Worm (Caenorhabditis elegans) whole organism, mixed stage, embryonic: ENCODE measurements around the gene ptp-3.
"Not testable (repeated sequence)": the region's sequence is repeated elsewhere in the genome, so short reads cannot be mapped to it uniquely, and the experiment has no call there.

Experiments used
- M03D4.4 ChIP-seq: sonication (generic microtip); optimal IDR thresholded peaks from 2 replicates; lab custom pipeline; 2017; ENCODE audit warnings: mild to moderate bottlenecking, missing genetic modification characterization, missing compliant biosample characterization
- bed-3 ChIP-seq: fragments of 200-800 bp; sonication (Bioruptor generic); optimal IDR thresholded peaks from 3 replicates; lab custom pipeline; 2018; ENCODE audit warnings: mild to moderate bottlenecking, missing genetic modification characterization, moderate library complexity, missing compliant biosample characterization
- ceh-43 ChIP-seq: fragments of 200-800 bp; sonication (Bioruptor generic); optimal IDR thresholded peaks from 2 replicates; lab custom pipeline; 2018; ENCODE audit warnings: mild to moderate bottlenecking, missing genetic modification characterization, moderate library complexity, missing compliant biosample characterization
- ces-1 ChIP-seq: fragments of 150-350 bp; optimal IDR thresholded peaks from 2 replicates; lab custom pipeline; 2014; ENCODE audit warnings: missing biosample characterization, missing genetic modification reagents, missing genetic modification characterization
- cnd-1 ChIP-seq: fragments of 200-800 bp; sonication (Bioruptor generic); optimal IDR thresholded peaks from 2 replicates; lab custom pipeline; 2018; ENCODE audit warnings: mild to moderate bottlenecking, missing genetic modification characterization, missing compliant biosample characterization
- drap-1 ChIP-seq: fragments of 200-800 bp; sonication (Bioruptor generic); optimal IDR thresholded peaks from 3 replicates; lab custom pipeline; 2018; ENCODE audit warnings: mild to moderate bottlenecking, missing genetic modification characterization, missing compliant biosample characterization
- elt-1 ChIP-seq: sonication (generic microtip); optimal IDR thresholded peaks from 2 replicates; lab custom pipeline; 2017; ENCODE audit warnings: missing genetic modification characterization, mild to moderate bottlenecking, missing compliant biosample characterization, antibody characterized with exemption, moderate library complexity, borderline replicate concordance; ENCODE audit not compliant: insufficient read depth
- elt-3 ChIP-seq: fragments of 150-350 bp; optimal IDR thresholded peaks from 2 replicates; lab custom pipeline; 2014; ENCODE audit warnings: missing biosample characterization, missing genetic modification characterization
- flh-1 ChIP-seq: fragments of 200-800 bp; sonication (Bioruptor generic); optimal IDR thresholded peaks from 2 replicates; lab custom pipeline; 2018; ENCODE audit warnings: mild to moderate bottlenecking, missing genetic modification characterization, moderate library complexity, missing compliant biosample characterization
- ham-2 ChIP-seq: fragments of 200-800 bp; sonication (Bioruptor generic); optimal IDR thresholded peaks from 2 replicates; lab custom pipeline; 2018; ENCODE audit warnings: mild to moderate bottlenecking, missing genetic modification characterization, missing compliant biosample characterization
- hlh-1 ChIP-seq: fragments of 150-350 bp; optimal IDR thresholded peaks from 2 replicates; lab custom pipeline; 2014; ENCODE audit warnings: missing biosample characterization, missing genetic modification reagents, missing genetic modification characterization
- lin-13 ChIP-seq: fragments of 150-350 bp; optimal IDR thresholded peaks from 2 replicates; lab custom pipeline; 2014; ENCODE audit warnings: missing biosample characterization, missing genetic modification characterization
- lin-32 ChIP-seq: fragments of 200-800 bp; sonication (Bioruptor generic); optimal IDR thresholded peaks from 2 replicates; lab custom pipeline; 2018; ENCODE audit warnings: mild to moderate bottlenecking, missing genetic modification characterization, missing compliant biosample characterization
- lsy-2 ChIP-seq: fragments of 150-350 bp; optimal IDR thresholded peaks from 2 replicates; lab custom pipeline; 2014; ENCODE audit warnings: missing biosample characterization, missing genetic modification characterization
- mep-1 ChIP-seq: fragments of 150-350 bp; optimal IDR thresholded peaks from 2 replicates; lab custom pipeline; 2017; ENCODE audit warnings: missing biosample characterization, missing genetic modification reagents, missing genetic modification characterization, inconsistent platforms
- nhr-12 ChIP-seq: fragments of 150-350 bp; optimal IDR thresholded peaks from 2 replicates; lab custom pipeline; 2014; ENCODE audit warnings: missing biosample characterization, missing genetic modification characterization
- nhr-2 ChIP-seq: fragments of 150-350 bp; optimal IDR thresholded peaks from 2 replicates; lab custom pipeline; 2014; ENCODE audit warnings: missing biosample characterization, missing genetic modification characterization
- nhr-237 ChIP-seq: fragments of 150-350 bp; optimal IDR thresholded peaks from 2 replicates; lab custom pipeline; 2014; ENCODE audit warnings: missing biosample characterization, missing genetic modification characterization
- nhr-28 ChIP-seq: fragments of 150-350 bp; optimal IDR thresholded peaks from 2 replicates; lab custom pipeline; 2014; ENCODE audit warnings: missing biosample characterization, missing genetic modification characterization
- nhr-76 ChIP-seq: sonication (generic microtip); optimal IDR thresholded peaks from 2 replicates; lab custom pipeline; 2017; ENCODE audit warnings: missing biosample characterization, missing genetic modification characterization
- sem-2 ChIP-seq: fragments of 200-800 bp; sonication (Bioruptor generic); optimal IDR thresholded peaks from 2 replicates; lab custom pipeline; 2018; ENCODE audit warnings: mild to moderate bottlenecking, missing genetic modification characterization, missing compliant biosample characterization
- snpc-4 ChIP-seq: fragments of 150-350 bp; optimal IDR thresholded peaks from 2 replicates; lab custom pipeline; 2014; ENCODE audit warnings: missing biosample characterization, missing genetic modification characterization
- sptf-1 ChIP-seq: sonication (generic microtip); optimal IDR thresholded peaks from 2 replicates; lab custom pipeline; 2017; ENCODE audit warnings: mild to moderate bottlenecking, missing genetic modification characterization, moderate library complexity, missing compliant biosample characterization
- tbx-8 ChIP-seq: fragments of 200-800 bp; sonication (Bioruptor generic); optimal IDR thresholded peaks from 2 replicates; lab custom pipeline; 2018; ENCODE audit warnings: mild to moderate bottlenecking, missing genetic modification characterization, moderate library complexity, missing compliant biosample characterization
- unc-120 ChIP-seq: sonication (generic microtip); optimal IDR thresholded peaks from 2 replicates; lab custom pipeline; 2017; ENCODE audit warnings: missing genetic modification characterization, missing compliant biosample characterization; ENCODE audit not compliant: poor library complexity, severe bottlenecking
- unc-39 ChIP-seq: fragments of 150-350 bp; optimal IDR thresholded peaks from 2 replicates; lab custom pipeline; 2014; ENCODE audit warnings: missing biosample characterization, missing genetic modification characterization
- unc-62 ChIP-seq: fragments of 150-350 bp; optimal IDR thresholded peaks from 2 replicates; lab custom pipeline; 2014; ENCODE audit warnings: missing biosample characterization, missing genetic modification reagents, missing genetic modification characterization
- zip-8 ChIP-seq: fragments of 150-350 bp; optimal IDR thresholded peaks from 2 replicates; lab custom pipeline; 2014; ENCODE audit warnings: missing biosample characterization, missing genetic modification characterization
- ztf-11 ChIP-seq: fragments of 150-350 bp; optimal IDR thresholded peaks from 2 replicates; lab custom pipeline; 2014; ENCODE audit warnings: missing biosample characterization, missing genetic modification characterization

Gene ptp-3

DNA sequence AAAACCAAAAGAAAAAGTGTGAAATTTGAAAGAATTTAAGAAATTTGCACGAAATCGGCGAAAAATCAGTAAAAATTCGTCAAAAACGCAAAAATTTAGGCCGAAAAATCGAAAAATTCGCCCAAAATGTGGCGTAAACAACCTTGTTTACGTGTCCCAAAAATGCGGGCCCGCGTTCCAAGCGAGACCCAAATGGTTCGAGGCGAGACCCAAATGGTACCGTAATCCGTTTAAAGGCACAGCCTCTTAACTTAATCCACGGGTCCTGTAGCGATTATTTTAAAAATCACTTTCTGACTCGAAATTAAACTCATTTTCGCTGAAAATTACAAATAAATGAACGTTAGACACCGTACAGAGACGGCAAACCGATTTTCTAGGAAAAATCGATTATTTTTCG, 40.0 kb upstream of the ptp-3 start:
- TF ChIP-seq ham-2 (GFP tag; lab: Kevin White, UChicago) = no peak
- no peak for TF ChIP-seq elt-1 (tag; lab: Kevin White, UChicago)
- no peak for TF ChIP-seq nhr-12 (tag; lab: Kevin White, UChicago)
- no peak for TF ChIP-seq flh-1 (GFP tag; lab: Kevin White, UChicago)
- TF ChIP-seq snpc-4 (tag; lab: Kevin White, UChicago) = no peak
- no peak for TF ChIP-seq nhr-28 (tag; lab: Kevin White, UChicago)
- no peak for TF ChIP-seq elt-3 (tag; lab: Kevin White, UChicago)
- TF ChIP-seq unc-62 = no peak
- TF ChIP-seq lin-13 (tag; lab: Kevin White, UChicago) = no peak
- TF ChIP-seq tbx-8 = no peak
- TF ChIP-seq unc-120 (tag; lab: Kevin White, UChicago) = no peak
- TF ChIP-seq ceh-43 (GFP tag; lab: Kevin White, UChicago) = no peak
- no peak for TF ChIP-seq nhr-237 (tag; lab: Kevin White, UChicago)
- TF ChIP-seq lin-32 = no peak
- TF ChIP-seq hlh-1 (tag; lab: Kevin White, UChicago) = no peak
- no peak for TF ChIP-seq bed-3 (GFP tag; lab: Kevin White, UChicago)
- TF ChIP-seq lsy-2 (tag; lab: Kevin White, UChicago) = no peak

DNA sequence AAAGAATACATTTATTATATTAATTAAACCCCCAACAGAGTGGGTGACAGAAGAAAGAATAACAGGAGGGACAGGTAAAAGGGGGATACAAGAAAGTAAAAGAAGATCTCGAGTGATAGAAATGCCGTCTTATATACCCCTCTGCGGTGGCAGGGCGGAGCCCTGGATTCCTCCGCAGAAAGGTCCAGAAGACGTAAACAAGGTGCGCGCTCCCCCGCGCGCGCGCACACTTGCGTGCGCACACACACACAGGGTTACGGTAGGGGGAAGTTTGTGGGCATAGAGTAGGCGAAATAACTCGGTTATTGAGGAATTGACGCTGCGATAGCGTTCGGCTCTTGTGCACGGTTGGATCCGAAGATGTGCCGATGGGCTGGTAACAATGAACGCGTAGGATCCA, 33.4 kb upstream of the ptp-3 start, which contains the start of gene R03D7.15:
Gene R03D7.15, plus strand, starts transcription at position 299 of the 400 bp plus-strand sequence.
- TF ChIP-seq ces-1 (GFP tag; lab: Kevin White, UChicago); cnd-1 (tag; lab: Kevin White, UChicago); flh-1 (GFP tag; lab: Kevin White, UChicago): not testable (repeated sequence)

DNA sequence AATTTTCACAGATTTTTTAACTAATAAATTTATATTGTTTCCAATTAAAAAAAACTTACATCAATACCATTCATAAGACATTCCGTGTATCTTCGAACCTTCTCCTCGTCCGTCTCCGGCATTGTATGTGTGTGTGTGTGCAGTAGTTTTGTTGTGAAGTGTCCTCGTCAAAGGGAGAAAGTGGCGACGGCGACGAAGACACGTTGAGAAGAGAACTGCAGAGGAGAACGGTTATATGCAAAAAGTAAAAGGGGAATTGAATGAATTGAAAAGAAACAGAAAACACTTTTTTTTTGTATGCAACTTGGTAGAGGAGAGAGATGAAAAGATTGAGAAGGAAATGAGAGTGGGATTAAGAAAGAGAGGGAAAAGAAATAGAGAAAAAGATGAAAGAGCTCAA, 29.9 kb upstream of the ptp-3 start:
- TF ChIP-seq flh-1 (GFP tag; lab: Kevin White, UChicago) (no peak), drap-1 (GFP tag; lab: Kevin White, UChicago) (no peak), M03D4.4 (no peak)
- TF ChIP-seq, all 35 proteins: peak for 0

DNA sequence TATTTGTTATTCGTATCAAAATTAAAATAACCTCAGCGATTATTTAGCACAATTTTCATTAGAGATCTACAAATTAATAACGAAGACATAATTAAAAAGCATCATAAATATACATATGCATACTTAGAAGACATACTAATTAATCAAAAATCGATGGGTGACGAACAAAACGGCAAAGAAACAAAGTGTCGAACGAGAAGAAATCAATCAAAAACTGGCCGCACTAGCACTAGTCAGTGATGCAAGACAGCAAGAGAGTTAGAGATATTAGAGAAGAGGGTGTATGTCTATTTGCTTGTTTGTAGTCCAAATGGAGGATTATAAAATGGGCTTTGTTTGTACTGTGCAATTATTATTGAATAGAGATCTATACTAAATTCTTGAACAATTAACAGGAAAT, 28.5 kb upstream of the ptp-3 start:
- TF ChIP-seq zip-8 = no peak
- TF ChIP-seq lin-13 (tag; lab: Kevin White, UChicago) = no peak
- peak; percentile 81 for TF ChIP-seq unc-62
- no peak for TF ChIP-seq sem-2 (GFP tag; lab: Kevin White, UChicago)

DNA sequence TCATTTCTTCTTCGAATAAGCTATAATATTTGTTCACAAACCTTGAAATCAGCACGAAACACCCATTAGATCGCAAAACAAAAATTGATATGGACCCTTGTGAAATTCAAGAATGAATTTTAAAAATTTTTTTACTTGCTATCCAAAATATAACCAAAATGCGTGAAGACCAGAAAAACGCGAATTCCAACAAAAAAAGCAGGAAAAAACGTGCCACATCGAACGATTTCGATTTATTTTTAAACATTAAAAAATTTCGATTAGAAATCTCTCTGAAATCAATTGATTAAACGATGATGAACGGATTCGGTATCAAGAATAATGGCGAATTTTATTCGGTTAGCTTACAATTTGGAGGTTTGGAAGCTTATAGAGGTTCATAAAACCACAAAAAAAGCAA, 28.0 kb upstream of the ptp-3 start, which contains the start of the genes tceb-3 and gskl-1:
Gene tceb-3, minus strand, starts transcription at position 101 of the 400 bp plus-strand sequence.
Gene gskl-1, plus strand, starts transcription at position 243 of the 400 bp plus-strand sequence.
- no peak for TF ChIP-seq lin-13 (tag; lab: Kevin White, UChicago)
- TF ChIP-seq nhr-28 (tag; lab: Kevin White, UChicago) = no peak
- TF ChIP-seq unc-39 (tag; lab: Kevin White, UChicago) = no peak
- TF ChIP-seq nhr-2 (tag; lab: Kevin White, UChicago) = no peak
- TF ChIP-seq sem-2 (GFP tag; lab: Kevin White, UChicago) = no peak
- no peak for TF ChIP-seq nhr-76
- no peak for TF ChIP-seq flh-1 (GFP tag; lab: Kevin White, UChicago)
- TF ChIP-seq ztf-11 (tag; lab: Kevin White, UChicago) = no peak
- TF ChIP-seq elt-3 (tag; lab: Kevin White, UChicago) = no peak
- no peak for TF ChIP-seq zip-8
- TF ChIP-seq sptf-1 = no peak
- TF ChIP-seq lin-32 = no peak
- no peak for TF ChIP-seq cnd-1 (tag; lab: Kevin White, UChicago)
- TF ChIP-seq hlh-1 (tag; lab: Kevin White, UChicago) = no peak
- TF ChIP-seq mep-1 (tag; lab: Kevin White, UChicago) = no peak
- no peak for TF ChIP-seq unc-120 (tag; lab: Kevin White, UChicago)
- TF ChIP-seq nhr-12 (tag; lab: Kevin White, UChicago) = no peak
- TF ChIP-seq lsy-2 (tag; lab: Kevin White, UChicago) = no peak
- TF ChIP-seq M03D4.4 = no peak
